Fruit fly (Drosophila melanogaster): ENCODE results near the gene slgA.

Gene slgA

DNA sequence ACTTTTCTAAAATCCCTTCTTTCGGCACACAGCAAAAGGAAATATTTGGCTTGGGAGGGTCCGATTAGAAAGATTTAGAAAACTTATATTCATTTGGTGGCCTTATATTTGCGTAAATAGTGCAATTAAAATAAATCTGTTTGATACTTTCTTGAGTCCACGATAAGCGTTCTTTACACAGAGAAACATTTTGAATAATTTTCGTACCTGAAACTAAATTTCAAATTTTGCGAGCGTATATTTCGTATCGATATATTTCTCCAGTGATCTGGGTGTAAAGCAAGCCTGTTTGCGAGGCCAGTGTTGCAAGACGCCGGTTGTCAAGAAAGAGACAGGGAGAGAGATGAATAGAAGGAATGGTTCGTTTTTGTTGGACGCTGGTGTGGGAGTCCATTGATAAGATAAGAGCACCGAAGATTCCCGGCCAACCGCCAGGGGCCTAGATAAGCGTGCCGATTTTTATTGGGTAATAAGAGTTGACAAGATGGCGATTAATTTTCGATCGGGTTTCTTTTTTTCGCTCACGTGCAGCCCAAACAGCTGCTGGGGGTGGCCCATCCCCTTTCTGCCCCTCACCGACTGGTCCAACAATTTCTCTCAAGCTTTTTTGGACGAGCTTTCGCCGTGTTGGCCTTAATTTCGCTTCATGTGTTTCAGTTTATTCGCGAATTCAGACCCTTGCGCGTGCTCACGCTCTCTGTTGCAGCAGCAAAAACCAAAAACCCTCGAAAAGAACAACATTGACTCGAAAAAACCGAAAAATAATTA is at the start of gene slgA:
TSS of gene slgA (plus strand) at position 344 of the 768 bp plus-strand sequence.
- no peak for TF ChIP-seq Sin3A (optimal IDR thresholded peaks at IDR 0.05)
- no peak for TF ChIP-seq insv (optimal IDR thresholded peaks at IDR 0.05)
- TF ChIP-seq psq (optimal IDR thresholded peaks at IDR 0.05) = no peak
- TF ChIP-seq h (optimal IDR thresholded peaks at IDR 0.05) = no peak
- no peak for TF ChIP-seq Myc (optimal IDR thresholded peaks at IDR 0.05)
- no peak for TF ChIP-seq ttk (optimal IDR thresholded peaks at IDR 0.05)

DNA sequence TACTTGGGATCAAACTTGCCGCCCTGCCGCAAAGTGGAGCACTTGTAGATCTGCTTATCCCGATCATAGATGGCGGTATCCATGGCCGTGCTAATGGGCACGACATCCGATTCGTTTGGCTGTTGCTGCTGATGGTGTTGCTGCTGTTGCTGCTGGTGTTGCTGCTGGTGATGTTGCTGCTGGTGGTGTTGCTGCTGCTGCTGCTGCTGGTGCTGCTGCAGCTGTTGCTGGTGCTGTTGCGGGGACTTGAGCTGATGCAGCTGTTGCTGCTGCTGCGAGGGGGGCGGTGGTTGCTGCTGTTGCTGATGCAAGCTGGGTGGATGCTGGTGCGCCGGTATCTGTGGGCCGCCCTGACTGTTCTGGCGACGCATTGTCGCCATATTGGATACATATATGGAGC is 40.7 kb upstream of the slgA start:
- TF ChIP-seq insv (optimal IDR thresholded peaks at IDR 0.05) (no peak), h (optimal IDR thresholded peaks at IDR 0.05) (no peak), ttk (optimal IDR thresholded peaks at IDR 0.05) (no peak), psq (optimal IDR thresholded peaks at IDR 0.05) (no peak), Sin3A (optimal IDR thresholded peaks at IDR 0.05) (no peak), Myc (optimal IDR thresholded peaks at IDR 0.05) (no peak)

- TF ChIP-seq Sin3A (optimal IDR thresholded peaks at IDR 0.05) (no peak), Myc (optimal IDR thresholded peaks at IDR 0.05) (no peak), insv (optimal IDR thresholded peaks at IDR 0.05) (no peak), ttk (optimal IDR thresholded peaks at IDR 0.05) (no peak), psq (optimal IDR thresholded peaks at IDR 0.05) (no peak), h (optimal IDR thresholded peaks at IDR 0.05) (no peak)
Measured at dm6 chrX:21334522-21335104, 39.2 kb upstream of the slgA start.

- no peak for TF ChIP-seq insv (optimal IDR thresholded peaks at IDR 0.05)
- TF ChIP-seq Myc (optimal IDR thresholded peaks at IDR 0.05) = no peak
- no peak for TF ChIP-seq Sin3A (optimal IDR thresholded peaks at IDR 0.05)
- no peak for TF ChIP-seq h (optimal IDR thresholded peaks at IDR 0.05)
- no peak for TF ChIP-seq ttk (optimal IDR thresholded peaks at IDR 0.05)
- TF ChIP-seq psq (optimal IDR thresholded peaks at IDR 0.05) = no peak
Measured at dm6 chrX:21337057-21337456, 36.7 kb upstream of the slgA start.

- TF ChIP-seq h (optimal IDR thresholded peaks at IDR 0.05) = no peak
- TF ChIP-seq ttk (optimal IDR thresholded peaks at IDR 0.05) = no peak
- no peak for TF ChIP-seq Sin3A (optimal IDR thresholded peaks at IDR 0.05)
- no peak for TF ChIP-seq psq (optimal IDR thresholded peaks at IDR 0.05)
- TF ChIP-seq Myc (optimal IDR thresholded peaks at IDR 0.05) = no peak
- TF ChIP-seq insv (optimal IDR thresholded peaks at IDR 0.05) = no peak
Measured at dm6 chrX:21338153-21338552, 35.6 kb upstream of the slgA start.

DNA sequence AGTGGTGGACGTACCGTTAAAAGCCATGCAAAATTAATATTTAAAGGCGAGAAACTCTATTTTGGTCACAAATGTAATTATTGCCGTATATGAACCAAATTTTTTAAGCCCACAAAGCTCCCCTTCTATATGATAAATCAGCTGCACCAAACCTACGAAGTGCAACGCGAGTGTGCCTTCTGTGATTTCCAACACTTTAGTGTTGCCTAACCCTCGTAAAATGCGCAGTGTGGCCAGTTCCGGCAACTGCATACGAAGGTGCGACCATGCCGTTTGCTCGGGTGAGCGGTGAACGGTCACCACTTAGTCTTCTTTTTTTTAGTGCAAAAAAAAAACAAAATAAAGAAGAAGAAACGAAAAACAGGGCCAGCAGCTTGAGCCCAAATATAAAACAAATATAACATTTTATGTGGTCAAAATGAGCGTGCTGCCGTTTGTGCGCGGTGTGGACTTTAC is 34.3 kb upstream of the slgA start, which contains the start of the genes tty and fliI:
TSS of gene tty (minus strand) at position 201 of the 456 bp plus-strand sequence.
TSS of gene fliI (plus strand) at position 266 of the 456 bp plus-strand sequence.
- TF ChIP-seq ttk (optimal IDR thresholded peaks at IDR 0.05) (no peak), Sin3A (optimal IDR thresholded peaks at IDR 0.05) (no peak), insv (optimal IDR thresholded peaks at IDR 0.05) (no peak)

DNA sequence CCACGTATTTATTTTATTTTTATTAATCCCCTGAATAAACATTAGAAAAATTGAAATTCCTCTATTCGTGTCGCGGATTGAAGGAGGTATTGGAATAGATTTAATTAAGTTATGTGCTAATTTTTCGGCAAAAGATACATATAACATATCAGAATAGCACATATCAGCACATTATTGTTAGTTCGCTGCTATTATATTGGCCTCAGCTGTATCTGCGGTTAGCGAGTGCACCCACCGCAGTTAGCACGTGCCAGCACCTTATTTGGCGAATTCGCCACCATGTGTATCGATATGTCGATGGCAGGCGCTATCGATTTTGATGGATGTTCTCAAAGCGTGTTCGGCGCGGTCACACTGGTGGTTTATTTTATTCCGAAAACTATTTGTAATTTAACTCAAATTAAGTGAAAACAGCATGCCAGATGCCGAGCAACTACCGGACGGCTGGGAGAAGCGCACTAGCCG is 28.7 kb upstream of the slgA start, which contains the start of gene dod:
TSS of gene dod (plus strand) at position 323 of the 465 bp plus-strand sequence.
- TF ChIP-seq psq (optimal IDR thresholded peaks at IDR 0.05) = no peak
- TF ChIP-seq h (optimal IDR thresholded peaks at IDR 0.05) = no peak
- no peak for TF ChIP-seq Myc (optimal IDR thresholded peaks at IDR 0.05)

- TF ChIP-seq ttk (optimal IDR thresholded peaks at IDR 0.05) (no peak), psq (optimal IDR thresholded peaks at IDR 0.05) (no peak), Sin3A (optimal IDR thresholded peaks at IDR 0.05) (no peak), h (optimal IDR thresholded peaks at IDR 0.05) (no peak), Myc (optimal IDR thresholded peaks at IDR 0.05) (no peak), insv (optimal IDR thresholded peaks at IDR 0.05) (no peak)
Measured at dm6 chrX:21349800-21350309, 23.9 kb upstream of the slgA start, which contains the start of the genes peng and sol. TSS of gene peng (minus strand) at chrX:21349843. TSS of gene sol (plus strand) at chrX:21350280.

dm6 chrX:21351210-21351824 is 22.5 kb upstream of the slgA start:
- TF ChIP-seq insv (optimal IDR thresholded peaks at IDR 0.05) (no peak), Sin3A (optimal IDR thresholded peaks at IDR 0.05) (no peak), psq (optimal IDR thresholded peaks at IDR 0.05) (no peak), ttk (optimal IDR thresholded peaks at IDR 0.05) (no peak), Myc (optimal IDR thresholded peaks at IDR 0.05) (no peak), h (optimal IDR thresholded peaks at IDR 0.05) (no peak)

dm6 chrX:21353541-21353940 is 20.3 kb upstream of the slgA start:
- no peak for TF ChIP-seq ttk (optimal IDR thresholded peaks at IDR 0.05)

DNA sequence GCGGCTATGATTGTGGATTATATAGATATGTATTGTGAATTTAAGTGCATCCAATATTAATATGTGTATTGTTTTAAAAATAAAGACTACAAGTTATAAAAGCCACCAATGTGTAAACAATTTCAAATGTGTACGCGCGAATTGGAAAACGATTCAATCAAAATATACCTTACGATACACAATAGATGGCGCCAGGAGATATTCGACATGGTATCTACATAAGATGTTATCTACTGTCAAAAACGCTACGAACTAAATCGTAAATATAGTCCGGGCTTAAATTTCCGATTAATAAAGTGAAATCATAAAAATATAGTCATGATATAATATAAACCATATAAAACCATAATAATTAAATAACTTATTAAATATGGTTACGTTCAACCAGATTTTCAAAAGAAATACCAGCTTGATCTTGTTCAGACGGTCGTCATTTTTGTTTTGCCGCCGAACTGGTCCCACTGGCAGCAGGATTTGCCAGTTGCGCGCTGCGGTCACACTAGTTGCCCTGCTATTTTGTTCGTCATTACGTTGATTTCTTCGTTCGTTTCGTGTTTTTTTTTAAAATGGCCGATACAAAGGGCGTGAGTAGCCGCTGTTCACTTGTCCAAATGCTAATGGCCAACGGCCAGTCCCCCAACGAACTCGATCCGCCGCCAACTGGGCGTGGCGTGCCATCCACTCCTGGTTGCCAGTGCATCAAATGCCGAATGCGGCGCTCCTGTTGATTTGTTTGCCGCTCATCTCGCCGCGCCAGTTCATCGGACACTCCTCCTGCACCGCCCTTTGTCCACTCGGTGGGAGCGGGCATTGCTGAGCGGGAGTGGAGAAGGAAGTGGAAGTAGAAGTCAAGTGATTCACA is 15.8 kb upstream of the slgA start, which contains the start of gene Septin1:
TSS of gene Septin1 (plus strand) at position 477 of the 862 bp plus-strand sequence.
- TF ChIP-seq ttk (optimal IDR thresholded peaks at IDR 0.05) (no peak), Myc (optimal IDR thresholded peaks at IDR 0.05) (no peak), insv (optimal IDR thresholded peaks at IDR 0.05) (no peak), Sin3A (optimal IDR thresholded peaks at IDR 0.05) (no peak), h (optimal IDR thresholded peaks at IDR 0.05) (no peak), psq (optimal IDR thresholded peaks at IDR 0.05) (no peak)

Data from Kc167 (cell line).